Worm (Caenorhabditis elegans) whole organism, young adult: Measurements from ENCODE around the gene dhs-13.

ENCODE experiments used
- F52B5.7 ChIP-seq: sonication (generic microtip); optimal IDR thresholded peaks from 2 replicates; lab custom pipeline; 2016; ENCODE audit warnings: mild to moderate bottlenecking, missing genetic modification characterization, missing compliant biosample characterization
- ZK185.1 ChIP-seq: sonication (generic microtip); optimal IDR thresholded peaks from 2 replicates; lab custom pipeline; 2016; ENCODE audit warnings: mild to moderate bottlenecking, missing genetic modification characterization, missing compliant biosample characterization; ENCODE audit not compliant: poor library complexity, severe bottlenecking
- ama-1 ChIP-seq, 3 experiments: fragments of 150-350 bp in 1 of 3; sonication (generic microtip) in 2 of 3; optimal IDR thresholded peaks; 2 replicates each; lab custom pipeline; 2014 to 2018; ENCODE audit warnings: missing biosample characterization in 2 of 3, missing genetic modification characterization in 2 of 3, missing genetic modification reagents in 2 of 3
- attf-5 ChIP-seq: fragments of 200-800 bp; sonication (Bioruptor generic); optimal IDR thresholded peaks from 2 replicates; lab custom pipeline; 2018; ENCODE audit warnings: mild to moderate bottlenecking, missing genetic modification characterization, missing compliant biosample characterization
- bed-1 ChIP-seq: fragments of 200-800 bp; sonication (Bioruptor generic); IDR thresholded peaks from 2 replicates; pipeline ENCODE4 v1.3.6; 2022; ENCODE audit warnings: missing genetic modification reagents, missing genetic modification characterization, missing compliant biosample characterization
- ccch-3 ChIP-seq: fragments of 200-800 bp; sonication (Bioruptor generic); optimal IDR thresholded peaks from 2 replicates; lab custom pipeline; 2018; ENCODE audit warnings: mild to moderate bottlenecking, missing genetic modification characterization, missing compliant biosample characterization
- ceh-58 ChIP-seq: fragments of 200-800 bp; sonication (Bioruptor generic); IDR thresholded peaks from 2 replicates; pipeline ENCODE4 v1.3.6; 2022; ENCODE audit warnings: missing genetic modification characterization, missing compliant biosample characterization
- lsy-27 ChIP-seq: sonication (generic microtip); optimal IDR thresholded peaks from 2 replicates; lab custom pipeline; 2017; ENCODE audit warnings: missing genetic modification characterization, mild to moderate bottlenecking, missing compliant biosample characterization, antibody characterized with exemption, missing genotype, borderline replicate concordance; ENCODE audit not compliant: insufficient read depth
- madf-3 ChIP-seq: fragments of 200-800 bp; sonication (Bioruptor generic); IDR thresholded peaks from 2 replicates; pipeline ENCODE4 v1.3.6; 2022; ENCODE audit warnings: missing genetic modification reagents, missing genetic modification characterization, missing compliant biosample characterization
- nhr-90 ChIP-seq: sonication (generic microtip); optimal IDR thresholded peaks from 2 replicates; lab custom pipeline; 2016; ENCODE audit warnings: missing genotype, mild to moderate bottlenecking, missing genetic modification characterization, missing compliant biosample characterization
- ztf-22 ChIP-seq: fragments of 200-800 bp; sonication (Bioruptor generic); optimal IDR thresholded peaks from 2 replicates; lab custom pipeline; 2018; ENCODE audit warnings: mild to moderate bottlenecking, missing genetic modification characterization, moderate library complexity, missing compliant biosample characterization

DNA sequence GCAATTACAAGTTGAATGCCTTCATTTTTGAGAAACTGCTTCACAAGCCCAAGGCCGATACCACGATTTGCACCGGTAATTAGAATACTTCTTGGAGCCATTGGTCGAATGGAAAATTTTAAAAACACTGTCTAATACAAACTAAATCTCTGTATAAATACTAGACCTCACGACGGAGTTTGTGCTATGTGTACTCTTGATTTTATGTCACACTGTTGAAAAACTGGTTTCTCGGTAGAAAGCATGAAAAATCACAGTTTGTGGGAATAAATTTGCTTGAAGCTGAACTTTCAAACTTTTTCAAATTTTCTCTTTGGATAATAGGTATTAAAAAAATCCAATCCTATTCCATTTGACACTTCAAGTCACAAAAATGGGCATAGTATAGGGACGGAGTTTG lies 15.9 kb downstream of the dhs-13 start, which contains the start of gene ZK697.14:
- TF ChIP-seq ama-1 (optimal IDR thresholded peaks at IDR 0.05; lab: Kevin White, UChicago) = no peak
- no peak for TF ChIP-seq ama-1 (GFP tag; optimal IDR thresholded peaks at IDR 0.05; lab: Kevin White, UChicago)
- TF ChIP-seq nhr-90 = no peak
- no peak for TF ChIP-seq ccch-3
- no peak for TF ChIP-seq F52B5.7
- TF ChIP-seq madf-3 (GFP tag; lab: Robert Waterston, UW) = no peak
- no peak for TF ChIP-seq bed-1 (GFP tag; lab: Robert Waterston, UW)
- TF ChIP-seq lsy-27 (tag; lab: Kevin White, UChicago) = no peak
- TF ChIP-seq attf-5 (GFP tag; lab: Kevin White, UChicago) = no peak
- TF ChIP-seq ztf-22 (GFP tag; lab: Kevin White, UChicago) = no peak
- TF ChIP-seq ceh-58 (GFP tag; lab: Robert Waterston, UW) = no peak
- TF ChIP-seq ZK185.1 (tag; lab: Kevin White, UChicago) = no peak
